Fruit fly (Drosophila melanogaster) whole organism, pupa: Measurements from ENCODE around the gene Ugt37A1.

ENCODE experiments used
- CG14655 ChIP-seq: fragments of 200-800 bp; sonication (Bioruptor generic); optimal IDR thresholded peaks from 3 replicates; lab custom pipeline; 2017; ENCODE audit warnings: mild to moderate bottlenecking, missing biosample characterization, missing genetic modification reagents, missing genetic modification characterization
- CG15710 ChIP-seq: fragments of 200-800 bp; sonication (Bioruptor generic); optimal IDR thresholded peaks from 2 replicates; lab custom pipeline; 2018; ENCODE audit warnings: missing biosample characterization, mild to moderate bottlenecking, missing genetic modification characterization, moderate library complexity
- CG32121 ChIP-seq: fragments of 200-800 bp; sonication (Bioruptor generic); IDR thresholded peaks from 2 replicates; pipeline ENCODE4 v1.3.6; 2022; ENCODE audit warnings: missing biosample characterization, missing genetic modification characterization
- CG34367 ChIP-seq: fragments of 200-800 bp; sonication (Bioruptor generic); optimal IDR thresholded peaks from 2 replicates; lab custom pipeline; 2018; ENCODE audit warnings: missing biosample characterization, mild to moderate bottlenecking, missing genetic modification characterization
- CG4496 ChIP-seq: fragments of 200-800 bp; sonication (Bioruptor generic); IDR thresholded peaks from 3 replicates; pipeline ENCODE4 v1.3.6; 2022; ENCODE audit warnings: missing biosample characterization, missing genetic modification characterization
- CG8159 ChIP-seq: fragments of 200-800 bp; sonication (Bioruptor generic); optimal IDR thresholded peaks from 3 replicates; lab custom pipeline; 2018; ENCODE audit warnings: missing biosample characterization, mild to moderate bottlenecking, missing genetic modification characterization, moderate library complexity
- CG9948 ChIP-seq: fragments of 200-800 bp; sonication (Bioruptor generic); optimal IDR thresholded peaks from 2 replicates; lab custom pipeline; 2018; ENCODE audit warnings: missing biosample characterization, mild to moderate bottlenecking, missing genetic modification characterization, moderate library complexity
- D1 ChIP-seq: fragments of 200-800 bp; sonication (Bioruptor generic); optimal IDR thresholded peaks from 2 replicates; lab custom pipeline; 2018; ENCODE audit warnings: missing biosample characterization, mild to moderate bottlenecking, missing genetic modification characterization, moderate library complexity
- EcR ChIP-seq: fragments of 200-800 bp; sonication (Bioruptor generic); optimal IDR thresholded peaks from 3 replicates; lab custom pipeline; 2019; ENCODE audit warnings: missing biosample characterization, missing genetic modification characterization, mild to moderate bottlenecking, moderate library complexity, missing genetic modification reagents
- Ets98B ChIP-seq: fragments of 200-800 bp; sonication (Bioruptor generic); IDR thresholded peaks from 2 replicates; pipeline ENCODE4 v1.3.6; 2022; ENCODE audit warnings: missing biosample characterization, missing genetic modification characterization
- Pif1A ChIP-seq: fragments of 200-800 bp; sonication (Bioruptor generic); optimal IDR thresholded peaks from 3 replicates; lab custom pipeline; 2016; ENCODE audit warnings: missing biosample characterization, missing genetic modification characterization
- Pif1B ChIP-seq: fragments of 200-800 bp; sonication (Bioruptor generic); optimal IDR thresholded peaks from 3 replicates; lab custom pipeline; 2016; ENCODE audit warnings: missing biosample characterization, missing genetic modification characterization
- fd96Ca ChIP-seq: fragments of 200-800 bp; sonication (Bioruptor generic); IDR thresholded peaks from 3 replicates; pipeline ENCODE4 v1.3.6; 2022; ENCODE audit warnings: missing biosample characterization, missing genetic modification characterization
- gl ChIP-seq: fragments of 200-800 bp; sonication (Bioruptor generic); optimal IDR thresholded peaks from 2 replicates; lab custom pipeline; 2018; ENCODE audit warnings: missing biosample characterization, mild to moderate bottlenecking, missing genetic modification characterization

dm6 chr2L:20382141-20382815 is 8.4 kb upstream of the Ugt37A1 start, which contains the start of gene CG16798:
- TF ChIP-seq CG32121 (GFP tag; lab: Robert Waterston, UW) (no peak), CG8159 (tag; lab: Kevin White, UChicago) (no peak), Pif1B (GFP tag; lab: Kevin White, UChicago) (no peak), EcR (GFP tag; lab: Kevin White, UChicago) (no peak), fd96Ca (GFP tag; lab: Robert Waterston, UW) (no peak), Pif1A (GFP tag; lab: Kevin White, UChicago) (no peak), gl (no peak), D1 (no peak), Ets98B (no peak; the same call in 1 of the 2 replicates), CG14655 (no peak), CG9948 (no peak), CG15710 (no peak), CG34367 (tag; lab: Kevin White, UChicago) (no peak), CG4496 (GFP tag; lab: Robert Waterston, UW) (no peak)
